Fruit fly (Drosophila melanogaster): ENCODE data around the gene CG12713.

Gene CG12713

DNA sequence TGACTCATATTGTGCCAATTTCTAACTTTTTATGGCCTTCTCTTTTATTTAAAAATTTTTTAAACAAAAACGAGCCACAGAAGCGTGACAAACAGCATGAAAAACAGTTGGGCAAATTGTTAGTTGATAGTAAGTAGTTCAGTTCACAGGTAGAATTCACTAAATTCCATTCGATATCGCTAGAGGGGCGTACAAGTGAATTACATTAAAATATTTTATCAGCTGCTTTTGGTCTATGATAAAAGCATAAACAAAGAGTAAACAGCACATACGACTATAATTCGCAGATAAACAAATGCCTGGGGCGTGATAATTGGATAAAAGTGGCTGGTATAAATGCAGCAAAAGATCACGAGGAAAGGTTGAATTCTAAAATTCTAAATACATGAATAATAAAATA lies 18.3 kb upstream of the CG12713 start (continued):
- TF ChIP-seq Med (GFP tag), result peak; percentile 71
- TF ChIP-seq CG1792 (GFP tag; optimal IDR thresholded peaks at IDR 0.05), result no peak
- TF ChIP-seq CG7928 (GFP tag; optimal IDR thresholded peaks at IDR 0.05), result no peak
- no peak for TF ChIP-seq CG8944 (GFP tag; optimal IDR thresholded peaks at IDR 0.05)
- peak; percentile 21 for TF ChIP-seq fd3F (GFP tag; optimal IDR thresholded peaks at IDR 0.05)
- TF ChIP-seq yki (optimal IDR thresholded peaks at IDR 0.05), result no peak
- peak; percentile 53 for TF ChIP-seq Fer3 (tag; optimal IDR thresholded peaks at IDR 0.05)
- peak; percentile 16 for TF ChIP-seq CTCF (GFP tag; optimal IDR thresholded peaks at IDR 0.05)
- peak; percentile 48 for TF ChIP-seq wek (GFP tag; optimal IDR thresholded peaks at IDR 0.05)
- TF ChIP-seq CG14965 (GFP tag; optimal IDR thresholded peaks at IDR 0.05; ENCODE audit: borderline replicate concordance), result no peak
- TF ChIP-seq jumu (GFP tag; optimal IDR thresholded peaks at IDR 0.05), result no peak
- TF ChIP-seq salm (tag; optimal IDR thresholded peaks at IDR 0.05), result no peak
- TF ChIP-seq Atf-2 (GFP tag; optimal IDR thresholded peaks at IDR 0.05), result no peak
- peak; percentile 47; the same call in 1 of the 2 replicates for TF ChIP-seq Atf6 (GFP tag; IDR thresholded peaks at IDR 0.05)
- TF ChIP-seq otp (GFP tag; IDR thresholded peaks at IDR 0.05), result no peak
- no peak for TF ChIP-seq ab (GFP tag; optimal IDR thresholded peaks at IDR 0.05)
- no peak for TF ChIP-seq ci (GFP tag; IDR thresholded peaks at IDR 0.05)
- no peak for TF ChIP-seq lov (optimal IDR thresholded peaks at IDR 0.05)
- no peak for TF ChIP-seq lov (GFP tag; IDR thresholded peaks at IDR 0.05)
- TF ChIP-seq Fer1 (GFP tag; optimal IDR thresholded peaks at IDR 0.05), result peak; percentile 70
- no peak for TF ChIP-seq Dfd (GFP tag; optimal IDR thresholded peaks at IDR 0.05)
- TF ChIP-seq CG7987 (GFP tag; optimal IDR thresholded peaks at IDR 0.05), result peak; percentile 37
- TF ChIP-seq CG2202 (tag; optimal IDR thresholded peaks at IDR 0.05), result no peak
- TF ChIP-seq CG7556 (GFP tag; optimal IDR thresholded peaks at IDR 0.05), result no peak
- TF ChIP-seq CG2120 (GFP tag; optimal IDR thresholded peaks at IDR 0.05), result no peak
- peak; percentile 35; the same call in 1 of the 2 replicates for TF ChIP-seq CG14441 (GFP tag; IDR thresholded peaks at IDR 0.05)
- TF ChIP-seq NFAT (GFP tag; IDR thresholded peaks at IDR 0.05), result no peak
- TF ChIP-seq shn (GFP tag; optimal IDR thresholded peaks at IDR 0.05), result no peak
- TF ChIP-seq CG10654 (GFP tag; optimal IDR thresholded peaks at IDR 0.05), result no peak
- TF ChIP-seq CG11456 (GFP tag; IDR thresholded peaks at IDR 0.05), result no peak
- peak; percentile 36 for TF ChIP-seq odd (GFP tag; optimal IDR thresholded peaks at IDR 0.05)
- no peak for TF ChIP-seq da (GFP tag; optimal IDR thresholded peaks at IDR 0.05)
- no peak for TF ChIP-seq CG2712 (tag; optimal IDR thresholded peaks at IDR 0.05)
- TF ChIP-seq mirr (GFP tag; optimal IDR thresholded peaks at IDR 0.05), result peak; percentile 86
- peak; percentile 38 for TF ChIP-seq Hand (GFP tag; optimal IDR thresholded peaks at IDR 0.05)
- no peak for TF ChIP-seq Nf-YB (GFP tag; optimal IDR thresholded peaks at IDR 0.05)
- peak; percentile 34 for TF ChIP-seq CG17568 (GFP tag; optimal IDR thresholded peaks at IDR 0.05)
- no peak for TF ChIP-seq CG17612 (GFP tag; IDR thresholded peaks at IDR 0.05)
- no peak for TF ChIP-seq Taf1 (GFP tag; IDR thresholded peaks at IDR 0.05)
- TF ChIP-seq ftz-f1 (GFP tag; optimal IDR thresholded peaks at IDR 0.05), result no peak
- no peak for TF ChIP-seq CG1832 (GFP tag; optimal IDR thresholded peaks at IDR 0.05)
- peak; percentile 63 for TF ChIP-seq scrt (GFP tag; optimal IDR thresholded peaks at IDR 0.05)
- peak; percentile 68 for TF ChIP-seq CG15514 (GFP tag; optimal IDR thresholded peaks at IDR 0.05)
- TF ChIP-seq pnt (GFP tag; optimal IDR thresholded peaks at IDR 0.05), result no peak
- no peak for TF ChIP-seq Eip74EF (GFP tag; optimal IDR thresholded peaks at IDR 0.05)
- TF ChIP-seq Hsf (GFP tag; optimal IDR thresholded peaks at IDR 0.05), result no peak
- TF ChIP-seq sob (GFP tag; IDR thresholded peaks at IDR 0.05), result no peak
- no peak for TF ChIP-seq Xbp1 (GFP tag; optimal IDR thresholded peaks at IDR 0.05)
- TF ChIP-seq CG12299 (tag; optimal IDR thresholded peaks at IDR 0.05), result peak; percentile 48
- no peak for TF ChIP-seq usp (GFP tag; optimal IDR thresholded peaks at IDR 0.05)
- no peak for TF ChIP-seq peb (GFP tag; IDR thresholded peaks at IDR 0.05)
- TF ChIP-seq CkIIα-i1 (GFP tag; IDR thresholded peaks at IDR 0.05), result no peak
- TF ChIP-seq ash1 (GFP tag; optimal IDR thresholded peaks at IDR 0.05), result no peak

Measured in whole organism, embryonic.